Worm (Caenorhabditis elegans) whole organism, L4 larva: ENCODE results near the gene D1054.3.

Experiments used
- F10B5.3 ChIP-seq: sonication (generic microtip); optimal IDR thresholded peaks from 2 replicates; lab custom pipeline; 2016; ENCODE audit warnings: mild to moderate bottlenecking, missing genetic modification characterization, missing compliant biosample characterization
- F44E2.7 ChIP-seq: fragments of 200-800 bp; sonication (Bioruptor generic); IDR thresholded peaks from 2 replicates; pipeline ENCODE4 v2.1.2; 2022; ENCODE audit warnings: missing genetic modification characterization, missing compliant biosample characterization
- F49E8.2 ChIP-seq: sonication (generic microtip); optimal IDR thresholded peaks from 2 replicates; lab custom pipeline; 2016; ENCODE audit warnings: missing compliant biosample characterization, mild to moderate bottlenecking, missing genetic modification characterization, borderline replicate concordance
- R02D3.7 ChIP-seq: fragments of 150-350 bp; sonication (generic microtip); optimal IDR thresholded peaks from 3 replicates; lab custom pipeline; 2014; ENCODE audit warnings: missing biosample characterization, missing genetic modification characterization
- Y105C5A.15 ChIP-seq: fragments of 200-800 bp; sonication (Bioruptor generic); IDR thresholded peaks from 2 replicates; pipeline ENCODE4 v1.3.6; 2022; ENCODE audit warnings: missing genetic modification characterization, missing compliant biosample characterization
- Y48G9A.11 ChIP-seq: fragments of 200-800 bp; sonication (Bioruptor generic); IDR thresholded peaks from 2 replicates; pipeline ENCODE4 v1.3.6; 2022; ENCODE audit warnings: missing genetic modification reagents, missing genetic modification characterization, missing compliant biosample characterization
- ZK546.5 ChIP-seq, 2 experiments: sonication (generic microtip); optimal IDR thresholded peaks; 2 replicates each; lab custom pipeline; 2017; ENCODE audit warnings: missing biosample characterization in 2 of 2, missing genetic modification characterization in 2 of 2
- aha-1 ChIP-seq: fragments of 150-350 bp; peaks from one replicate; lab custom pipeline; 2014; ENCODE audit warnings: missing biosample characterization, missing genetic modification characterization
- aly-2 ChIP-seq: sonication (generic microtip); optimal IDR thresholded peaks from 2 replicates; lab custom pipeline; 2018; ENCODE audit warnings: missing biosample characterization, missing genetic modification characterization
- ama-1 ChIP-seq: fragments of 150-350 bp; optimal IDR thresholded peaks from 2 replicates; lab custom pipeline; 2014; ENCODE audit warnings: inconsistent platforms, mixed read lengths
- attf-4 ChIP-seq: sonication (generic microtip); optimal IDR thresholded peaks from 3 replicates; lab custom pipeline; 2017; ENCODE audit warnings: missing biosample characterization, missing genetic modification characterization
- ceh-44 ChIP-seq: fragments of 200-800 bp; sonication (Bioruptor generic); IDR thresholded peaks from 2 replicates; pipeline ENCODE4 v1.3.6; 2022; ENCODE audit warnings: missing genetic modification reagents, missing genetic modification characterization, missing compliant biosample characterization
- ces-1 ChIP-seq: fragments of 150-350 bp; sonication (generic microtip); optimal IDR thresholded peaks from 4 replicates; lab custom pipeline; 2014; ENCODE audit warnings: missing biosample characterization, missing genetic modification reagents, missing genetic modification characterization
- daf-16 ChIP-seq, 3 experiments: sonication (generic microtip); optimal IDR thresholded peaks; 2 replicates each; lab custom pipeline; 2016 to 2017; ENCODE audit warnings: missing genetic modification characterization in 3 of 3, missing genetic modification reagents in 3 of 3, mild to moderate bottlenecking in 2 of 3, missing compliant biosample characterization in 2 of 3, missing biosample characterization in 1 of 3, moderate library complexity in 1 of 3
- dve-1 ChIP-seq: sonication (generic microtip); optimal IDR thresholded peaks from 2 replicates; lab custom pipeline; 2017; ENCODE audit warnings: antibody characterized with exemption, mild to moderate bottlenecking, missing genetic modification characterization, missing compliant biosample characterization; ENCODE audit not compliant: insufficient read depth
- hmg-1.1 ChIP-seq: fragments of 200-800 bp; sonication (Bioruptor generic); IDR thresholded peaks from 2 replicates; pipeline ENCODE4 v1.3.6; 2022; ENCODE audit warnings: missing genetic modification reagents, missing genetic modification characterization, missing compliant biosample characterization
- lin-1 ChIP-seq: fragments of 200-800 bp; sonication (Bioruptor generic); IDR thresholded peaks from 2 replicates; pipeline ENCODE4 v1.3.6; 2022; ENCODE audit warnings: missing genetic modification reagents, missing genetic modification characterization, missing compliant biosample characterization
- lin-13 ChIP-seq: fragments of 150-350 bp; optimal IDR thresholded peaks from 2 replicates; lab custom pipeline; 2014; ENCODE audit warnings: missing biosample characterization, missing genetic modification reagents, missing genetic modification characterization
- lin-29 ChIP-seq: fragments of 200-800 bp; sonication (Bioruptor generic); IDR thresholded peaks from 2 replicates; pipeline ENCODE4 v1.3.6; 2022; ENCODE audit warnings: missing genetic modification reagents, missing genetic modification characterization, missing compliant biosample characterization
- lir-3 ChIP-seq: sonication (generic microtip); optimal IDR thresholded peaks from 2 replicates; lab custom pipeline; 2016; ENCODE audit warnings: mild to moderate bottlenecking, missing genetic modification characterization, missing compliant biosample characterization
- lsy-2 ChIP-seq, 2 experiments: fragments of 150-350 bp in 1 of 2; sonication (generic microtip) in 1 of 2; optimal IDR thresholded peaks; 2 replicates each; lab custom pipeline; 2014 to 2017; ENCODE audit warnings: missing biosample characterization in 2 of 2, missing genetic modification characterization in 2 of 2
- mdt-29 ChIP-seq: fragments of 200-800 bp; sonication (Bioruptor generic); IDR thresholded peaks from 2 replicates; pipeline ENCODE4 v1.3.6; 2022; ENCODE audit warnings: missing genetic modification reagents, missing genetic modification characterization, missing compliant biosample characterization
- mep-1 ChIP-seq: fragments of 150-350 bp; sonication (generic microtip); optimal IDR thresholded peaks from 3 replicates; lab custom pipeline; 2014; ENCODE audit warnings: missing biosample characterization, missing genetic modification characterization
- mxl-2 ChIP-seq: fragments of 200-800 bp; sonication (Bioruptor generic); conservative IDR thresholded peaks from 2 replicates; pipeline ENCODE4 v1.3.6; 2022; ENCODE audit warnings: missing genetic modification reagents, missing genetic modification characterization, missing compliant biosample characterization
- mxl-3 ChIP-seq: fragments of 200-800 bp; sonication (Bioruptor generic); optimal IDR thresholded peaks from 2 replicates; lab custom pipeline; 2018; ENCODE audit warnings: mild to moderate bottlenecking, missing genetic modification characterization, missing compliant biosample characterization
- nhr-11 ChIP-seq: fragments of 150-350 bp; optimal IDR thresholded peaks from 2 replicates; lab custom pipeline; 2014; ENCODE audit warnings: missing biosample characterization, missing genetic modification characterization
- nhr-111 ChIP-seq: fragments of 200-800 bp; sonication (Bioruptor generic); optimal IDR thresholded peaks from 2 replicates; lab custom pipeline; 2018; ENCODE audit warnings: mild to moderate bottlenecking, missing genetic modification characterization, missing compliant biosample characterization
- nhr-237 ChIP-seq: sonication (generic microtip); optimal IDR thresholded peaks from 2 replicates; lab custom pipeline; 2017; ENCODE audit warnings: missing biosample characterization, missing genetic modification characterization
- nhr-41 ChIP-seq: fragments of 200-800 bp; sonication (Bioruptor generic); IDR thresholded peaks from 2 replicates; pipeline ENCODE4 v1.3.6; 2022; ENCODE audit warnings: missing genetic modification reagents, missing genetic modification characterization, missing compliant biosample characterization
- nhr-6 ChIP-seq: fragments of 150-350 bp; optimal IDR thresholded peaks from 2 replicates; lab custom pipeline; 2014; ENCODE audit warnings: missing biosample characterization, missing genetic modification characterization
- pha-4 ChIP-seq, 2 experiments: fragments of 150-350 bp in 1 of 2; fragments of 200-800 bp in 1 of 2; sonication (Bioruptor generic) in 1 of 2; IDR thresholded peaks in 1 of 2; optimal IDR thresholded peaks in 1 of 2; 2 replicates each; pipeline versions ENCODE4 v1.3.6 to Lab custom; 2014 to 2022; ENCODE audit warnings: missing genetic modification characterization in 2 of 2, missing genetic modification reagents in 2 of 2, missing biosample characterization in 1 of 2, missing compliant biosample characterization in 1 of 2
- rbr-2 ChIP-seq: sonication (generic microtip); optimal IDR thresholded peaks from 2 replicates; lab custom pipeline; 2016; ENCODE audit warnings: missing genotype, missing genetic modification characterization, missing compliant biosample characterization
- saeg-2 ChIP-seq: fragments of 200-800 bp; sonication (Bioruptor generic); IDR thresholded peaks from 2 replicates; pipeline ENCODE4 v1.3.6; 2022; ENCODE audit warnings: missing genetic modification reagents, missing genetic modification characterization, missing compliant biosample characterization
- sdz-12 ChIP-seq: fragments of 200-800 bp; sonication (Bioruptor generic); optimal IDR thresholded peaks from 2 replicates; lab custom pipeline; 2018; ENCODE audit warnings: mild to moderate bottlenecking, missing genetic modification characterization, missing compliant biosample characterization
- snpc-1.2 ChIP-seq: fragments of 200-800 bp; sonication (Bioruptor generic); IDR thresholded peaks from 2 replicates; pipeline ENCODE4 v1.3.6; 2022; ENCODE audit warnings: missing genetic modification reagents, missing genetic modification characterization, missing compliant biosample characterization
- spr-3 ChIP-seq: fragments of 200-800 bp; sonication (Bioruptor generic); optimal IDR thresholded peaks from 2 replicates; lab custom pipeline; 2018; ENCODE audit warnings: mild to moderate bottlenecking, missing genetic modification characterization, missing compliant biosample characterization
- unc-62 ChIP-seq, 3 experiments: fragments of 150-350 bp in 1 of 3; sonication (generic microtip); optimal IDR thresholded peaks in 2 of 3; peaks in 1 of 3; 1 replicate in 1 of 3; 2 replicates in 2 of 3; lab custom pipeline; 2014 to 2017; ENCODE audit warnings: missing biosample characterization in 3 of 3, missing genetic modification characterization in 3 of 3, missing genetic modification reagents in 3 of 3, missing genotype in 1 of 3
- zfp-2 ChIP-seq: sonication (generic microtip); optimal IDR thresholded peaks from 2 replicates; lab custom pipeline; 2016; ENCODE audit warnings: mild to moderate bottlenecking, missing genetic modification characterization, missing compliant biosample characterization
- zip-2 ChIP-seq: fragments of 150-350 bp; optimal IDR thresholded peaks from 2 replicates; lab custom pipeline; 2014; ENCODE audit warnings: missing biosample characterization, missing genetic modification characterization
- ztf-7 ChIP-seq: fragments of 150-350 bp; optimal IDR thresholded peaks from 2 replicates; lab custom pipeline; 2014; ENCODE audit warnings: missing biosample characterization, missing genetic modification characterization

D1054.3 gene

ce11 chrV:10730824-10731416 is 40.3 kb upstream of the D1054.3 start (continued):
- no peak for TF ChIP-seq zfp-2 (tag; lab: Kevin White, UChicago)
- TF ChIP-seq dve-1 (tag; lab: Kevin White, UChicago), result no peak
- TF ChIP-seq aly-2 (tag; lab: Kevin White, UChicago), result no peak
- TF ChIP-seq zip-2, result no peak
- no peak for TF ChIP-seq F49E8.2 (tag; lab: Kevin White, UChicago)
- no peak for TF ChIP-seq mxl-3
- no peak for TF ChIP-seq nhr-237 (tag; lab: Kevin White, UChicago)
- TF ChIP-seq pha-4 (GFP tag; IDR thresholded peaks at IDR 0.05; lab: Robert Waterston, UW), result no peak
- TF ChIP-seq pha-4 (tag; optimal IDR thresholded peaks at IDR 0.05; lab: Kevin White, UChicago), result no peak
- TF ChIP-seq nhr-11 (tag; lab: Kevin White, UChicago), result peak; percentile 89
- peak; percentile 59 for TF ChIP-seq aha-1 (tag; lab: Kevin White, UChicago)
- no peak for TF ChIP-seq mxl-2 (GFP tag; lab: Robert Waterston, UW)
- no peak for TF ChIP-seq nhr-41 (GFP tag; lab: Robert Waterston, UW)
- TF ChIP-seq ama-1 (lab: Kevin White, UChicago), result no peak
- TF ChIP-seq Y48G9A.11 (GFP tag; lab: Robert Waterston, UW), result no peak
- TF ChIP-seq ces-1 (GFP tag; lab: Kevin White, UChicago), result no peak
- TF ChIP-seq hmg-1.1 (GFP tag; lab: Robert Waterston, UW), result no peak
- TF ChIP-seq sdz-12 (GFP tag; lab: Kevin White, UChicago), result no peak
- TF ChIP-seq snpc-1.2 (GFP tag; lab: Robert Waterston, UW), result no peak
- TF ChIP-seq nhr-6 (tag; lab: Kevin White, UChicago), result no peak
- TF ChIP-seq ztf-7 (tag; lab: Kevin White, UChicago), result no peak
- no peak for TF ChIP-seq F44E2.7 (GFP tag; lab: Robert Waterston, UW)
- no peak for TF ChIP-seq R02D3.7 (tag; lab: Kevin White, UChicago)
- TF ChIP-seq ZK546.5 (tag; optimal IDR thresholded peaks at IDR 0.05; lab: Kevin White, UChicago), result no peak
- no peak for TF ChIP-seq mdt-29
- no peak for TF ChIP-seq attf-4
- TF ChIP-seq lin-1, result no peak
- TF ChIP-seq ceh-44, result no peak
- peak in 1 of 2 experiments; percentile 88 for TF ChIP-seq unc-62 (GFP tag; optimal IDR thresholded peaks at IDR 0.05 in 1 of 2; lab: Kevin White, UChicago)
- no peak for TF ChIP-seq unc-62 (tag; optimal IDR thresholded peaks at IDR 0.05; lab: Kevin White, UChicago)
- TF ChIP-seq Y105C5A.15 (GFP tag; lab: Robert Waterston, UW), result no peak
- TF ChIP-seq rbr-2 (tag; lab: Kevin White, UChicago), result no peak
- TF ChIP-seq lin-13 (GFP tag; lab: Kevin White, UChicago), result no peak
- TF ChIP-seq daf-16 (GFP tag; optimal IDR thresholded peaks at IDR 0.05; lab: Kevin White, UChicago), result peak in 1 of 2 experiments; percentile 45
- TF ChIP-seq daf-16 (tag; optimal IDR thresholded peaks at IDR 0.05; lab: Kevin White, UChicago), result no peak
- TF ChIP-seq saeg-2, result no peak
- no peak for TF ChIP-seq lin-29 (GFP tag; lab: Robert Waterston, UW)
- no peak for TF ChIP-seq mep-1 (tag; lab: Kevin White, UChicago)
- TF ChIP-seq lir-3 (tag; lab: Kevin White, UChicago), result no peak
- TF ChIP-seq lsy-2 (tag; optimal IDR thresholded peaks at IDR 0.05; lab: Kevin White, UChicago), result peak in 1 of 2 experiments; percentile 1
- no peak for TF ChIP-seq nhr-111 (GFP tag; lab: Kevin White, UChicago)
- TF ChIP-seq F10B5.3, result no peak
- no peak for TF ChIP-seq spr-3 (GFP tag; lab: Kevin White, UChicago)
